Fruit fly (Drosophila melanogaster) whole organism, embryonic: Measurements from ENCODE around the gene CG4462.

Experiments used
- Atf6 ChIP-seq: fragments of 200-800 bp; sonication (Bioruptor generic); IDR thresholded peaks from 2 replicates; pipeline ENCODE4 v1.3.6; 2022; ENCODE audit warnings: missing biosample characterization, missing genetic modification characterization
- BtbVII ChIP-seq: fragments of 200-800 bp; sonication (Bioruptor generic); optimal IDR thresholded peaks from 3 replicates; lab custom pipeline; 2017; ENCODE audit warnings: missing biosample characterization, mild to moderate bottlenecking, missing genetic modification characterization
- CG10267 ChIP-seq: fragments of 200-800 bp; sonication (Bioruptor generic); optimal IDR thresholded peaks from 2 replicates; lab custom pipeline; 2018; ENCODE audit warnings: missing biosample characterization, mild to moderate bottlenecking, missing genetic modification characterization, moderate library complexity
- CG10431 ChIP-seq: fragments of 200-800 bp; sonication (Bioruptor generic); optimal IDR thresholded peaks from 3 replicates; lab custom pipeline; 2018; ENCODE audit warnings: missing biosample characterization, mild to moderate bottlenecking, missing genetic modification characterization
- CG10462 ChIP-seq: fragments of 200-800 bp; sonication (Bioruptor generic); optimal IDR thresholded peaks from 2 replicates; lab custom pipeline; 2016; ENCODE audit warnings: missing biosample characterization, missing genetic modification characterization
- CG10654 ChIP-seq: fragments of 200-800 bp; sonication (Bioruptor generic); optimal IDR thresholded peaks from 2 replicates; lab custom pipeline; 2016; ENCODE audit warnings: missing biosample characterization, missing genetic modification characterization
- CG12219 ChIP-seq: fragments of 200-800 bp; sonication (Bioruptor generic); optimal IDR thresholded peaks from 3 replicates; lab custom pipeline; 2018; ENCODE audit warnings: missing biosample characterization, mild to moderate bottlenecking, missing genetic modification characterization
- CG13624 ChIP-seq: fragments of 200-800 bp; sonication (Bioruptor generic); optimal IDR thresholded peaks from 2 replicates; lab custom pipeline; 2016; ENCODE audit warnings: missing biosample characterization, missing genetic modification characterization
- CG14965 ChIP-seq: fragments of 200-800 bp; sonication (Bioruptor generic); optimal IDR thresholded peaks from 2 replicates; lab custom pipeline; 2016; ENCODE audit warnings: missing biosample characterization, missing genetic modification characterization, borderline replicate concordance
- CG1529 ChIP-seq: fragments of 200-800 bp; sonication (Bioruptor generic); optimal IDR thresholded peaks from 3 replicates; lab custom pipeline; 2018; ENCODE audit warnings: missing biosample characterization, missing genetic modification characterization
- CG16779 ChIP-seq: fragments of 200-800 bp; sonication (Bioruptor generic); IDR thresholded peaks from 2 replicates; pipeline ENCODE4 v1.3.6; 2022; ENCODE audit warnings: missing biosample characterization, missing genetic modification characterization
- CG17359 ChIP-seq: fragments of 200-800 bp; sonication (Bioruptor generic); optimal IDR thresholded peaks from 3 replicates; lab custom pipeline; 2018; ENCODE audit warnings: missing biosample characterization, mild to moderate bottlenecking, missing genetic modification characterization, moderate library complexity
- CG17802 ChIP-seq: fragments of 200-800 bp; sonication (Bioruptor generic); optimal IDR thresholded peaks from 2 replicates; lab custom pipeline; 2018; ENCODE audit warnings: missing biosample characterization, mild to moderate bottlenecking, missing genetic modification characterization, moderate library complexity
- CG17829 ChIP-seq: fragments of 200-800 bp; optimal IDR thresholded peaks from 2 replicates; lab custom pipeline; 2019; ENCODE audit warnings: missing biosample characterization, mild to moderate bottlenecking, missing genetic modification characterization, moderate library complexity
- CG31224 ChIP-seq: fragments of 200-800 bp; sonication (Bioruptor generic); IDR thresholded peaks from 2 replicates; pipeline ENCODE4 v1.3.6; 2022; ENCODE audit warnings: missing biosample characterization, missing genetic modification characterization
- CG3163 ChIP-seq: fragments of 200-800 bp; sonication (Bioruptor generic); optimal IDR thresholded peaks from 3 replicates; lab custom pipeline; 2016; ENCODE audit warnings: missing biosample characterization, missing genetic modification characterization
- CG3407 ChIP-seq: fragments of 200-800 bp; sonication (Bioruptor generic); optimal IDR thresholded peaks from 2 replicates; lab custom pipeline; 2018; ENCODE audit warnings: missing biosample characterization, mild to moderate bottlenecking, missing genetic modification characterization
- CG34422 ChIP-seq: fragments of 200-800 bp; sonication (Bioruptor generic); IDR thresholded peaks from 3 replicates; pipeline ENCODE4 v1.3.6; 2022; ENCODE audit warnings: missing biosample characterization, missing genetic modification characterization
- CG4854 ChIP-seq: fragments of 200-800 bp; sonication (Bioruptor generic); optimal IDR thresholded peaks from 2 replicates; lab custom pipeline; 2016; ENCODE audit warnings: missing biosample characterization, missing genetic modification characterization, inconsistent platforms
- CG6765 ChIP-seq: fragments of 200-800 bp; sonication (Bioruptor generic); optimal IDR thresholded peaks from 3 replicates; lab custom pipeline; 2017; ENCODE audit warnings: missing biosample characterization, mild to moderate bottlenecking, missing genetic modification characterization
- CG8359 ChIP-seq: fragments of 200-800 bp; sonication (Bioruptor generic); optimal IDR thresholded peaks from 2 replicates; lab custom pipeline; 2017; ENCODE audit warnings: missing biosample characterization, mild to moderate bottlenecking, missing genetic modification characterization, borderline replicate concordance
- CG9932 ChIP-seq: fragments of 200-800 bp; sonication (Bioruptor generic); IDR thresholded peaks from 2 replicates; pipeline ENCODE4 v1.3.6; 2022; ENCODE audit warnings: missing biosample characterization, missing genetic modification characterization
- CHES-1-like ChIP-seq: fragments of 200-800 bp; sonication (Bioruptor generic); optimal IDR thresholded peaks from 2 replicates; lab custom pipeline; 2016; ENCODE audit warnings: missing biosample characterization, missing genetic modification characterization
- CTCF ChIP-seq: fragments of 200-800 bp; sonication (Bioruptor generic); optimal IDR thresholded peaks from 2 replicates; lab custom pipeline; 2017; ENCODE audit warnings: missing biosample characterization, mild to moderate bottlenecking, missing genetic modification characterization, moderate library complexity
- Drgx ChIP-seq: fragments of 200-800 bp; sonication (Bioruptor generic); IDR thresholded peaks from 2 replicates; pipeline ENCODE4 v1.3.6; 2022; ENCODE audit warnings: missing biosample characterization, missing genetic modification characterization
- H15 ChIP-seq: fragments of 200-800 bp; sonication (Bioruptor generic); IDR thresholded peaks from 3 replicates; pipeline ENCODE4 v1.3.6; 2022; ENCODE audit warnings: missing biosample characterization, missing genetic modification characterization
- HHEX ChIP-seq: fragments of 200-800 bp; sonication (Bioruptor generic); optimal IDR thresholded peaks from 3 replicates; lab custom pipeline; 2017; ENCODE audit warnings: missing biosample characterization, mild to moderate bottlenecking, missing genetic modification characterization, missing genetic modification reagents
- Hand ChIP-seq: fragments of 200-800 bp; sonication (Bioruptor generic); optimal IDR thresholded peaks from 2 replicates; lab custom pipeline; 2017; ENCODE audit warnings: mild to moderate bottlenecking, missing biosample characterization, missing genetic modification reagents, missing genetic modification characterization
- Hsf ChIP-seq: fragments of 200-800 bp; sonication (Bioruptor generic); optimal IDR thresholded peaks from 3 replicates; lab custom pipeline; 2016; ENCODE audit warnings: missing biosample characterization, missing genetic modification characterization
- NC2α ChIP-seq: fragments of 200-800 bp; sonication (Bioruptor generic); optimal IDR thresholded peaks from 2 replicates; lab custom pipeline; 2016; ENCODE audit warnings: missing biosample characterization, missing genetic modification characterization
- Sox102F ChIP-seq: fragments of 200-800 bp; sonication (Bioruptor generic); optimal IDR thresholded peaks from 2 replicates; lab custom pipeline; 2018; ENCODE audit warnings: missing biosample characterization, mild to moderate bottlenecking, missing genetic modification characterization, moderate library complexity
- Sry-δ ChIP-seq: fragments of 200-800 bp; sonication (Bioruptor generic); optimal IDR thresholded peaks from 2 replicates; lab custom pipeline; 2016; ENCODE audit warnings: missing biosample characterization, missing genetic modification characterization
- Stat92E ChIP-seq, 3 experiments: fragments of >200 bp in 2 of 3; fragments of 200-800 bp in 1 of 3; sonication (Bioruptor generic) in 1 of 3; optimal IDR thresholded peaks; 2 replicates each; lab custom pipeline; 2017 to 2019; ENCODE audit warnings: missing biosample characterization in 3 of 3, missing genetic modification characterization in 3 of 3, mild to moderate bottlenecking in 1 of 3, moderate library complexity in 1 of 3
- TFAM ChIP-seq: fragments of 200-800 bp; sonication (Bioruptor generic); optimal IDR thresholded peaks from 2 replicates; lab custom pipeline; 2017; ENCODE audit warnings: missing biosample characterization, missing genetic modification characterization, inconsistent platforms
- ase ChIP-seq: fragments of 200-800 bp; sonication (Bioruptor generic); IDR thresholded peaks from 3 replicates; pipeline ENCODE4 v1.3.6; 2022; ENCODE audit warnings: missing biosample characterization, missing genetic modification characterization
- br ChIP-seq: fragments of >200 bp; optimal IDR thresholded peaks from 2 replicates; lab custom pipeline; 2017
- cato ChIP-seq: fragments of 200-800 bp; sonication (Bioruptor generic); optimal IDR thresholded peaks from 2 replicates; lab custom pipeline; 2016; ENCODE audit warnings: missing biosample characterization, missing genetic modification characterization, borderline replicate concordance
- crc ChIP-seq: fragments of 200-800 bp; sonication (Bioruptor generic); optimal IDR thresholded peaks from 2 replicates; lab custom pipeline; 2016; ENCODE audit warnings: missing biosample characterization, missing genetic modification characterization
- crol ChIP-seq: fragments of 200-800 bp; sonication (Bioruptor generic); IDR thresholded peaks from 2 replicates; pipeline ENCODE4 v1.3.6; 2022; ENCODE audit warnings: missing biosample characterization, missing genetic modification characterization
- dmrt11E ChIP-seq: fragments of 200-800 bp; sonication (Bioruptor generic); optimal IDR thresholded peaks from 3 replicates; lab custom pipeline; 2018; ENCODE audit warnings: missing biosample characterization, mild to moderate bottlenecking, missing genetic modification characterization, moderate library complexity
- fd64A ChIP-seq: fragments of 200-800 bp; sonication (Bioruptor generic); optimal IDR thresholded peaks from 3 replicates; lab custom pipeline; 2018; ENCODE audit warnings: missing biosample characterization, mild to moderate bottlenecking, missing genetic modification characterization
- gcm2 ChIP-seq: fragments of 200-800 bp; sonication (Bioruptor generic); optimal IDR thresholded peaks from 2 replicates; lab custom pipeline; 2016; ENCODE audit warnings: missing biosample characterization, missing genetic modification characterization
- hkb ChIP-seq, 2 experiments: fragments of 200-800 bp in 1 of 2; fragments of >200 bp in 1 of 2; sonication (Bioruptor generic) in 1 of 2; IDR thresholded peaks in 1 of 2; optimal IDR thresholded peaks in 1 of 2; 2 replicates each; pipeline versions ENCODE4 v1.3.6 to Lab custom; 2017 to 2022; ENCODE audit warnings: missing biosample characterization in 1 of 2, missing genetic modification characterization in 1 of 2
- luna ChIP-seq: fragments of 200-800 bp; sonication (Bioruptor generic); optimal IDR thresholded peaks from 2 replicates; lab custom pipeline; 2016; ENCODE audit warnings: missing biosample characterization, missing genetic modification characterization
- nerfin-2 ChIP-seq: fragments of 200-800 bp; sonication (Bioruptor generic); IDR thresholded peaks from 2 replicates; pipeline ENCODE4 v1.3.6; 2022; ENCODE audit warnings: missing biosample characterization, missing genetic modification characterization; ENCODE audit not compliant: partially characterized antibody
- schlank ChIP-seq: fragments of 200-800 bp; sonication (Bioruptor generic); optimal IDR thresholded peaks from 2 replicates; lab custom pipeline; 2018; ENCODE audit warnings: missing biosample characterization, mild to moderate bottlenecking, missing genetic modification characterization
- sens-2 ChIP-seq: fragments of 200-800 bp; sonication (Bioruptor generic); IDR thresholded peaks from 2 replicates; pipeline ENCODE4 v1.3.6; 2022; ENCODE audit warnings: missing biosample characterization, missing genetic modification characterization
- sima ChIP-seq: fragments of 200-800 bp; sonication (Bioruptor generic); optimal IDR thresholded peaks from 2 replicates; lab custom pipeline; 2016; ENCODE audit warnings: missing biosample characterization, missing genetic modification characterization
- sug ChIP-seq: fragments of 200-800 bp; optimal IDR thresholded peaks from 2 replicates; lab custom pipeline; 2019; ENCODE audit warnings: missing biosample characterization, mild to moderate bottlenecking, missing genetic modification characterization, moderate library complexity
- tll ChIP-seq, 2 experiments: fragments of 200-800 bp in 1 of 2; fragments of >200 bp in 1 of 2; sonication (Bioruptor generic) in 1 of 2; optimal IDR thresholded peaks; 2 replicates each; lab custom pipeline; 2017 to 2019; ENCODE audit warnings: missing biosample characterization in 2 of 2, missing genetic modification characterization in 2 of 2, mild to moderate bottlenecking in 1 of 2, moderate library complexity in 1 of 2
- yki ChIP-seq: fragments of >200 bp; optimal IDR thresholded peaks from 3 replicates; lab custom pipeline; 2018

Gene CG4462

dm6 chr3R:19880431-19880939 is 44.7 kb downstream of the CG4462 start (continued):
- TF ChIP-seq Hand (peak; percentile 73), CG3163 (peak; percentile 31), CG8359 (GFP tag; lab: Kevin White, UChicago) (no peak), CG3407 (GFP tag; lab: Kevin White, UChicago) (peak; percentile 17), gcm2 (no peak), H15 (no peak), Sox102F (peak; percentile 32), br (lab: Kevin White, UChicago) (no peak), CG13624 (GFP tag; lab: Kevin White, UChicago) (peak; percentile 46), BtbVII (GFP tag; lab: Kevin White, UChicago) (peak; percentile 77), hkb (optimal IDR thresholded peaks at IDR 0.05; lab: Kevin White, UChicago) (no peak), hkb (GFP tag; IDR thresholded peaks at IDR 0.05; lab: Robert Waterston, UW) (no peak), TFAM (GFP tag; lab: Kevin White, UChicago) (no peak), tll (GFP tag; optimal IDR thresholded peaks at IDR 0.05; lab: Kevin White, UChicago) (no peak), sima (GFP tag; lab: Kevin White, UChicago) (no peak), Drgx (peak; percentile 37; the same call in 1 of the 2 replicates), sug (peak; percentile 77), CG10654 (GFP tag; lab: Kevin White, UChicago) (peak; percentile 20), CG17829 (tag; lab: Kevin White, UChicago) (peak; percentile 23), Stat92E (GFP tag; optimal IDR thresholded peaks at IDR 0.05; lab: Kevin White, UChicago) (peak in 1 of 3 experiments; percentile 57), CG17359 (tag; lab: Kevin White, UChicago) (peak; percentile 59), CG10462 (GFP tag; lab: Kevin White, UChicago) (peak; percentile 3), CG10267 (tag; lab: Kevin White, UChicago) (peak; percentile 12), cato (GFP tag; lab: Kevin White, UChicago) (no peak), nerfin-2 (no peak), Sry-δ (GFP tag; lab: Kevin White, UChicago) (no peak), dmrt11E (tag; lab: Kevin White, UChicago) (no peak), CG31224 (no peak), CG4854 (GFP tag; lab: Kevin White, UChicago) (peak; percentile 22), crc (no peak), CG16779 (GFP tag; lab: Robert Waterston, UW) (no peak), CG34422 (GFP tag; lab: Robert Waterston, UW) (peak; percentile 30; the same call in 1 of the 3 replicates), CG6765 (GFP tag; lab: Kevin White, UChicago) (peak; percentile 66), NC2α (GFP tag; lab: Kevin White, UChicago) (no peak), fd64A (GFP tag; lab: Kevin White, UChicago) (peak; percentile 53), luna (no peak), CG17802 (tag; lab: Kevin White, UChicago) (peak; percentile 1), sens-2 (GFP tag; lab: Robert Waterston, UW) (no peak), CHES-1-like (GFP tag; lab: Kevin White, UChicago) (peak; percentile 61), Atf6 (GFP tag; lab: Robert Waterston, UW) (peak; percentile 66; the same call in 1 of the 2 replicates), CG9932 (GFP tag; lab: Robert Waterston, UW) (peak; percentile 22; the same call in 1 of the 2 replicates), CG14965 (GFP tag; lab: Kevin White, UChicago) (no peak), CG12219 (GFP tag; lab: Kevin White, UChicago) (peak; percentile 24), ase (GFP tag; lab: Robert Waterston, UW) (no peak), crol (GFP tag; lab: Robert Waterston, UW) (no peak), CTCF (GFP tag; lab: Kevin White, UChicago) (no peak), CG10431 (GFP tag; lab: Kevin White, UChicago) (peak; percentile 60), schlank (tag; lab: Kevin White, UChicago) (no peak), HHEX (GFP tag; lab: Kevin White, UChicago) (peak; percentile 46), Hsf (GFP tag; lab: Kevin White, UChicago) (peak; percentile 34), yki (lab: Kevin White, UChicago) (no peak), CG1529 (GFP tag; lab: Kevin White, UChicago) (no peak)
